Worm (Caenorhabditis elegans) whole organism, L4 larva: ENCODE results near the gene ger-1.

Experiments used
- F26F4.8 ChIP-seq: fragments of 200-800 bp; sonication (Bioruptor generic); conservative IDR thresholded peaks from 2 replicates; pipeline ENCODE4 v1.3.6; 2022; ENCODE audit warnings: missing genetic modification characterization, missing compliant biosample characterization
- F44E2.7 ChIP-seq: fragments of 200-800 bp; sonication (Bioruptor generic); IDR thresholded peaks from 2 replicates; pipeline ENCODE4 v2.1.2; 2022; ENCODE audit warnings: missing genetic modification characterization, missing compliant biosample characterization
- T20F7.1 ChIP-seq: fragments of 200-800 bp; sonication (Bioruptor generic); optimal IDR thresholded peaks from 2 replicates; lab custom pipeline; 2018; ENCODE audit warnings: mild to moderate bottlenecking, missing genetic modification characterization, missing compliant biosample characterization
- T26A8.4 ChIP-seq: fragments of 200-800 bp; sonication (Bioruptor generic); IDR thresholded peaks from 2 replicates; pipeline ENCODE4 v1.3.6; 2022; ENCODE audit warnings: missing genetic modification characterization, missing compliant biosample characterization
- Y5F2A.4 ChIP-seq: fragments of 200-800 bp; sonication (Bioruptor generic); optimal IDR thresholded peaks from 2 replicates; lab custom pipeline; 2018; ENCODE audit warnings: mild to moderate bottlenecking, missing genetic modification characterization, missing compliant biosample characterization
- Y75B8A.6 ChIP-seq: fragments of 200-800 bp; sonication (Bioruptor generic); IDR thresholded peaks from 2 replicates; pipeline ENCODE4 v1.3.6; 2022; ENCODE audit warnings: missing genetic modification reagents, missing genetic modification characterization, missing compliant biosample characterization
- ZK337.2 ChIP-seq: fragments of 200-800 bp; sonication (Bioruptor generic); IDR thresholded peaks from 2 replicates; pipeline ENCODE4 v1.3.6; 2022; ENCODE audit warnings: missing genetic modification reagents, missing genetic modification characterization, missing compliant biosample characterization
- aha-1 ChIP-seq: fragments of 150-350 bp; peaks from one replicate; lab custom pipeline; 2014; ENCODE audit warnings: missing biosample characterization, missing genetic modification characterization
- ama-1 ChIP-seq: fragments of 150-350 bp; optimal IDR thresholded peaks from 2 replicates; lab custom pipeline; 2014; ENCODE audit warnings: inconsistent platforms, mixed read lengths
- arid-1 ChIP-seq: fragments of 200-800 bp; sonication (Bioruptor generic); conservative IDR thresholded peaks from 2 replicates; pipeline ENCODE4 v1.3.6; 2022; ENCODE audit warnings: missing genetic modification reagents, missing genetic modification characterization, missing compliant biosample characterization
- ceh-20 ChIP-seq: fragments of 200-800 bp; sonication (Bioruptor generic); IDR thresholded peaks from 2 replicates; pipeline ENCODE4 v1.3.6; 2022; ENCODE audit warnings: missing genetic modification reagents, missing genetic modification characterization, missing compliant biosample characterization
- ceh-62 ChIP-seq: sonication (generic microtip); optimal IDR thresholded peaks from 2 replicates; lab custom pipeline; 2017; ENCODE audit warnings: missing biosample characterization, missing genetic modification characterization
- ctbp-1 ChIP-seq: fragments of 200-800 bp; sonication (Bioruptor generic); IDR thresholded peaks from 2 replicates; pipeline ENCODE4 v1.3.6; 2022; ENCODE audit warnings: missing genetic modification reagents, missing genetic modification characterization, missing compliant biosample characterization
- daf-16 ChIP-seq, 3 experiments: sonication (generic microtip); optimal IDR thresholded peaks; 2 replicates each; lab custom pipeline; 2016 to 2017; ENCODE audit warnings: missing genetic modification characterization in 3 of 3, missing genetic modification reagents in 3 of 3, mild to moderate bottlenecking in 2 of 3, missing compliant biosample characterization in 2 of 3, missing biosample characterization in 1 of 3, moderate library complexity in 1 of 3
- daf-8 ChIP-seq: fragments of 200-800 bp; sonication (Bioruptor generic); IDR thresholded peaks from 2 replicates; pipeline ENCODE4 v1.3.6; 2022; ENCODE audit warnings: missing genetic modification characterization, missing compliant biosample characterization
- dmd-6 ChIP-seq: fragments of 200-800 bp; sonication (Bioruptor generic); IDR thresholded peaks from 2 replicates; pipeline ENCODE4 v1.3.6; 2022; ENCODE audit warnings: missing genetic modification reagents, missing genetic modification characterization, missing compliant biosample characterization
- dmd-8 ChIP-seq: fragments of 200-800 bp; sonication (Bioruptor generic); IDR thresholded peaks from 2 replicates; pipeline ENCODE4 v1.3.6; 2022; ENCODE audit warnings: missing genetic modification characterization, missing compliant biosample characterization
- dmd-9 ChIP-seq: fragments of 200-800 bp; sonication (Bioruptor generic); IDR thresholded peaks from 2 replicates; pipeline ENCODE4 v1.3.6; 2022; ENCODE audit warnings: missing genetic modification reagents, missing genetic modification characterization, missing compliant biosample characterization
- egl-27 ChIP-seq: sonication (generic microtip); optimal IDR thresholded peaks from 3 replicates; lab custom pipeline; 2017; ENCODE audit warnings: missing biosample characterization, missing genetic modification reagents, missing genetic modification characterization
- egl-43 ChIP-seq: fragments of 200-800 bp; sonication (Bioruptor generic); IDR thresholded peaks from 2 replicates; pipeline ENCODE4 v1.3.6; 2022; ENCODE audit warnings: missing genetic modification reagents, missing genetic modification characterization, missing compliant biosample characterization
- hmg-1.1 ChIP-seq: fragments of 200-800 bp; sonication (Bioruptor generic); IDR thresholded peaks from 2 replicates; pipeline ENCODE4 v1.3.6; 2022; ENCODE audit warnings: missing genetic modification reagents, missing genetic modification characterization, missing compliant biosample characterization
- lin-1 ChIP-seq: fragments of 200-800 bp; sonication (Bioruptor generic); IDR thresholded peaks from 2 replicates; pipeline ENCODE4 v1.3.6; 2022; ENCODE audit warnings: missing genetic modification reagents, missing genetic modification characterization, missing compliant biosample characterization
- lin-38 ChIP-seq: fragments of 200-800 bp; sonication (Bioruptor generic); IDR thresholded peaks from 2 replicates; pipeline ENCODE4 v1.3.6; 2022; ENCODE audit warnings: missing genetic modification reagents, missing genetic modification characterization, missing compliant biosample characterization
- lir-3 ChIP-seq: sonication (generic microtip); optimal IDR thresholded peaks from 2 replicates; lab custom pipeline; 2016; ENCODE audit warnings: mild to moderate bottlenecking, missing genetic modification characterization, missing compliant biosample characterization
- lsy-2 ChIP-seq, 2 experiments: fragments of 150-350 bp in 1 of 2; sonication (generic microtip) in 1 of 2; optimal IDR thresholded peaks; 2 replicates each; lab custom pipeline; 2014 to 2017; ENCODE audit warnings: missing biosample characterization in 2 of 2, missing genetic modification characterization in 2 of 2
- madf-9 ChIP-seq: fragments of 200-800 bp; sonication (Bioruptor generic); conservative IDR thresholded peaks from 2 replicates; pipeline ENCODE4 v1.3.6; 2022; ENCODE audit warnings: missing genetic modification reagents, missing genetic modification characterization, missing compliant biosample characterization
- mdl-1 ChIP-seq, 2 experiments: fragments of 150-350 bp in 1 of 2; sonication (generic microtip) in 1 of 2; optimal IDR thresholded peaks; 2 replicates each; lab custom pipeline; 2014 to 2017; ENCODE audit warnings: missing biosample characterization in 2 of 2, missing genetic modification characterization in 2 of 2
- mdt-29 ChIP-seq: fragments of 200-800 bp; sonication (Bioruptor generic); IDR thresholded peaks from 2 replicates; pipeline ENCODE4 v1.3.6; 2022; ENCODE audit warnings: missing genetic modification reagents, missing genetic modification characterization, missing compliant biosample characterization
- mes-2 ChIP-seq: sonication (generic microtip); optimal IDR thresholded peaks from 2 replicates; lab custom pipeline; 2016; ENCODE audit warnings: missing genotype, mild to moderate bottlenecking, missing genetic modification characterization, missing compliant biosample characterization; ENCODE audit not compliant: poor library complexity, severe bottlenecking
- mxl-3 ChIP-seq: fragments of 200-800 bp; sonication (Bioruptor generic); optimal IDR thresholded peaks from 2 replicates; lab custom pipeline; 2018; ENCODE audit warnings: mild to moderate bottlenecking, missing genetic modification characterization, missing compliant biosample characterization
- nhr-102 ChIP-seq: sonication (generic microtip); optimal IDR thresholded peaks from 2 replicates; lab custom pipeline; 2016; ENCODE audit warnings: mild to moderate bottlenecking, missing genetic modification characterization, moderate library complexity, missing compliant biosample characterization
- nhr-11 ChIP-seq: fragments of 150-350 bp; optimal IDR thresholded peaks from 2 replicates; lab custom pipeline; 2014; ENCODE audit warnings: missing biosample characterization, missing genetic modification characterization
- nhr-28 ChIP-seq: fragments of 150-350 bp; optimal IDR thresholded peaks from 2 replicates; lab custom pipeline; 2014; ENCODE audit warnings: missing biosample characterization, missing genetic modification characterization
- nhr-42 ChIP-seq: fragments of 200-800 bp; sonication (Bioruptor generic); IDR thresholded peaks from 2 replicates; pipeline ENCODE4 v1.3.6; 2022; ENCODE audit warnings: missing genetic modification characterization, missing compliant biosample characterization
- nhr-76 ChIP-seq: fragments of 150-350 bp; optimal IDR thresholded peaks from 2 replicates; lab custom pipeline; 2014; ENCODE audit warnings: missing biosample characterization, missing genetic modification characterization
- nhr-77 ChIP-seq: fragments of 150-350 bp; optimal IDR thresholded peaks from 2 replicates; lab custom pipeline; 2014; ENCODE audit warnings: missing biosample characterization, missing genetic modification characterization
- pha-4 ChIP-seq, 2 experiments: fragments of 150-350 bp in 1 of 2; fragments of 200-800 bp in 1 of 2; sonication (Bioruptor generic) in 1 of 2; IDR thresholded peaks in 1 of 2; optimal IDR thresholded peaks in 1 of 2; 2 replicates each; pipeline versions ENCODE4 v1.3.6 to Lab custom; 2014 to 2022; ENCODE audit warnings: missing genetic modification characterization in 2 of 2, missing genetic modification reagents in 2 of 2, missing biosample characterization in 1 of 2, missing compliant biosample characterization in 1 of 2
- php-3 ChIP-seq: fragments of 200-800 bp; sonication (Bioruptor generic); IDR thresholded peaks from 2 replicates; pipeline ENCODE4 v1.3.6; 2022; ENCODE audit warnings: missing genetic modification reagents, missing genetic modification characterization, missing compliant biosample characterization
- set-16 ChIP-seq: fragments of 200-800 bp; sonication (Bioruptor generic); IDR thresholded peaks from 2 replicates; pipeline ENCODE4 v1.3.6; 2022; ENCODE audit warnings: missing genetic modification reagents, missing genetic modification characterization, missing compliant biosample characterization
- skn-1 ChIP-seq: fragments of 150-350 bp; optimal IDR thresholded peaks from 2 replicates; lab custom pipeline; 2014; ENCODE audit warnings: missing biosample characterization, missing genetic modification characterization
- snpc-4 ChIP-seq: fragments of 150-350 bp; optimal IDR thresholded peaks from 2 replicates; lab custom pipeline; 2014; ENCODE audit warnings: missing biosample characterization, missing genetic modification characterization
- spr-3 ChIP-seq: fragments of 200-800 bp; sonication (Bioruptor generic); optimal IDR thresholded peaks from 2 replicates; lab custom pipeline; 2018; ENCODE audit warnings: mild to moderate bottlenecking, missing genetic modification characterization, missing compliant biosample characterization
- unc-39 ChIP-seq: sonication (generic microtip); optimal IDR thresholded peaks from 2 replicates; lab custom pipeline; 2017; ENCODE audit warnings: missing biosample characterization, missing genetic modification characterization
- vab-7 ChIP-seq: fragments of 200-800 bp; sonication (Bioruptor generic); IDR thresholded peaks from 2 replicates; pipeline ENCODE4 v1.3.6; 2022; ENCODE audit warnings: missing genetic modification reagents, missing genetic modification characterization, missing compliant biosample characterization
- zfp-3 ChIP-seq: fragments of 200-800 bp; sonication (Bioruptor generic); conservative IDR thresholded peaks from 2 replicates; pipeline ENCODE4 v1.3.6; 2022; ENCODE audit warnings: missing genetic modification reagents, missing genetic modification characterization, missing compliant biosample characterization
- zip-11 ChIP-seq: fragments of 200-800 bp; sonication (Bioruptor generic); IDR thresholded peaks from 2 replicates; pipeline ENCODE4 v1.3.6; 2022; ENCODE audit warnings: missing genetic modification characterization, missing compliant biosample characterization
- zip-2 ChIP-seq: fragments of 150-350 bp; optimal IDR thresholded peaks from 2 replicates; lab custom pipeline; 2014; ENCODE audit warnings: missing biosample characterization, missing genetic modification characterization

The ger-1 gene

ce11 chrIII:7067385-7067896 lies at the start of gene ger-1:
Gene ger-1, minus strand, starts transcription at chrIII:7067477.
- TF ChIP-seq aha-1 (tag; lab: Kevin White, UChicago) (peak; percentile 39), lin-1 (no peak), mes-2 (tag; lab: Kevin White, UChicago) (peak; percentile 56)

- peak; percentile 22 for TF ChIP-seq lin-38
- TF ChIP-seq egl-43 (GFP tag; lab: Robert Waterston, UW) = no peak
- no peak for TF ChIP-seq ZK337.2 (GFP tag; lab: Robert Waterston, UW)
- TF ChIP-seq snpc-4 (tag; lab: Kevin White, UChicago) = no peak
- no peak for TF ChIP-seq ctbp-1 (GFP tag; lab: Robert Waterston, UW)
- no peak for TF ChIP-seq ceh-20 (GFP tag; lab: Robert Waterston, UW)
- TF ChIP-seq ceh-62 (tag; lab: Kevin White, UChicago) = no peak
- no peak for TF ChIP-seq ama-1 (lab: Kevin White, UChicago)
- no peak for TF ChIP-seq F44E2.7 (GFP tag; lab: Robert Waterston, UW)
- no peak for TF ChIP-seq nhr-102 (tag; lab: Kevin White, UChicago)
- peak; percentile 87 for TF ChIP-seq nhr-28
- TF ChIP-seq dmd-6 (GFP tag; lab: Robert Waterston, UW) = peak; percentile 77
- TF ChIP-seq F26F4.8 (GFP tag; lab: Robert Waterston, UW) = no peak
- no peak for TF ChIP-seq vab-7
- 0 out of 2 replicates have a peak, but pooled peaks have one; percentile 13 for TF ChIP-seq zfp-3 (GFP tag; lab: Robert Waterston, UW)
- no peak for TF ChIP-seq T26A8.4 (GFP tag; lab: Robert Waterston, UW)
- 0 out of 2 replicates have a peak, but pooled peaks have one; percentile 26 for TF ChIP-seq lin-1
- TF ChIP-seq arid-1 = 0 out of 2 replicates have a peak, but pooled peaks have one; percentile 28
- no peak for TF ChIP-seq dmd-8 (GFP tag; lab: Robert Waterston, UW)
- no peak for TF ChIP-seq php-3 (GFP tag; lab: Robert Waterston, UW)
- peak; percentile 52 for TF ChIP-seq mes-2 (tag; lab: Kevin White, UChicago)
- no peak for TF ChIP-seq spr-3 (GFP tag; lab: Kevin White, UChicago)
- peak; percentile 61 for TF ChIP-seq hmg-1.1 (GFP tag; lab: Robert Waterston, UW)
- TF ChIP-seq lir-3 (tag; lab: Kevin White, UChicago) = no peak
- no peak for TF ChIP-seq skn-1 (tag; lab: Kevin White, UChicago)
- peak; percentile 50 to 80 for TF ChIP-seq lsy-2 (tag; optimal IDR thresholded peaks at IDR 0.05; lab: Kevin White, UChicago)
- no peak for TF ChIP-seq Y75B8A.6
- no peak for TF ChIP-seq T20F7.1
- TF ChIP-seq nhr-76 (tag; lab: Kevin White, UChicago) = no peak
- TF ChIP-seq dmd-9 (GFP tag; lab: Robert Waterston, UW) = no peak
- no peak for TF ChIP-seq daf-16 (GFP tag; optimal IDR thresholded peaks at IDR 0.05; lab: Kevin White, UChicago)
- TF ChIP-seq daf-16 (tag; optimal IDR thresholded peaks at IDR 0.05; lab: Kevin White, UChicago) = peak; percentile 67
- TF ChIP-seq daf-8 (GFP tag; lab: Robert Waterston, UW) = no peak
- TF ChIP-seq egl-27 (tag; lab: Kevin White, UChicago) = no peak
- no peak for TF ChIP-seq nhr-42 (GFP tag; lab: Robert Waterston, UW)
- TF ChIP-seq unc-39 = no peak
- peak; percentile 9 for TF ChIP-seq nhr-11 (tag; lab: Kevin White, UChicago)
- TF ChIP-seq mdt-29 (GFP tag; lab: Robert Waterston, UW) = no peak
- no peak for TF ChIP-seq zip-11 (GFP tag; lab: Robert Waterston, UW)
- TF ChIP-seq mxl-3 (GFP tag; lab: Kevin White, UChicago) = peak; percentile 74
- peak; percentile 31 for TF ChIP-seq nhr-77
- TF ChIP-seq set-16 (GFP tag; lab: Robert Waterston, UW) = no peak
- no peak for TF ChIP-seq madf-9 (GFP tag; lab: Robert Waterston, UW)
- no peak for TF ChIP-seq zip-2
- no peak for TF ChIP-seq pha-4 (GFP tag; IDR thresholded peaks at IDR 0.05; lab: Robert Waterston, UW)
- TF ChIP-seq pha-4 (tag; optimal IDR thresholded peaks at IDR 0.05; lab: Kevin White, UChicago) = no peak
- no peak for TF ChIP-seq Y5F2A.4 (GFP tag; lab: Kevin White, UChicago)
- TF ChIP-seq mdl-1 (tag; optimal IDR thresholded peaks at IDR 0.05; lab: Kevin White, UChicago) = peak; percentile 46 to 71
Measured at ce11 chrIII:7116615-7117252, 49.5 kb upstream of the ger-1 start.
